Worm (Caenorhabditis elegans): ENCODE measurements around the gene F46H6.5.

F46H6.5 gene

DNA sequence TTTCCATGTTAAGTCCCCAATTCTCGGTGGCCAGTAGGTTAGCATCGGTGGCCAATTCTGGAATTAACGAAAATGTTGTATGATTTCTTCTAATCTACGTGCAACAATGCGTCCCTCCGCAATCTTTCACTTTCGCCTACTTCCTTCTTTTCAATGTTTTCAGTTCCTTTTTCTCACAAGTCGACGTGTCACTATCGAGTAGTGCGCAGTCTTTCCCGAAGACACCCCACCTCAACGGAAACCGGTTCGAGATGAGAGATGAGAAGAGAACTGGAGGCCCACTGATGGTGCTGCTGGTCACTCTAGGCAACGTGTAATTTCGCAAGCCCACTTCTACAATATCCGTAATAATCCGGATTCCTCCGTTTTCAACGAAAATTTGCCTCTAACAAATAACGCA lies 28.0 kb upstream of the F46H6.5 start (continued):
- peak; percentile 29 for TF ChIP-seq spr-3 (GFP tag; optimal IDR thresholded peaks at IDR 0.05)

DNA sequence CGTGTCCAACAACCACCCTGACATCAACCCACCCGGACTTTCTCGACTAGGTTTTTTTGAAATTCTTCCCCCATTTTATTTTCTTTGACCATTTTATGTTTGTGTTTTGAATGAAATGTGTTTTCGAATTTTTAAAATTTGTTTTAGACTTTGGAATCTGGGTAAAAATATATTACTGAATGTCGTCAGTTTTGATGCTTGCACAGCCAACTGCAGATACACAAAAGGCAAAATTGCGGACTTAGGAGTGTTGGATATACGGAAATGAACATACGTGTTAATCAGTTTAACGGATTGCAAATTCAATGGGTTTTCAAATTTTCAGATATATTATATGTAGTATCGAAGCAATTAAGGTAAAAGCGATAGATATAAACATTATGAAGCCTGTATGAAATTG lies 24.8 kb upstream of the F46H6.5 start:
- TF ChIP-seq T20F7.1 (GFP tag; optimal IDR thresholded peaks at IDR 0.05) (peak; percentile 12), mep-1 (tag; optimal IDR thresholded peaks at IDR 0.05) (peak; percentile 43), nhr-102 (tag; optimal IDR thresholded peaks at IDR 0.05) (no peak), ceh-44 (GFP tag; IDR thresholded peaks at IDR 0.05) (no peak), mes-2 (tag; optimal IDR thresholded peaks at IDR 0.05; ENCODE audit: poor library complexity, severe bottlenecking) (peak; percentile 46), daf-12 (tag; optimal IDR thresholded peaks at IDR 0.05) (no peak), hlh-30 (tag; optimal IDR thresholded peaks at IDR 0.05; ENCODE audit: insufficient read depth) (peak; percentile 23), lsy-2 (tag; optimal IDR thresholded peaks at IDR 0.05) (peak in 1 of 2 experiments; percentile 49), nhr-6 (tag; optimal IDR thresholded peaks at IDR 0.05) (peak; percentile 61)

DNA sequence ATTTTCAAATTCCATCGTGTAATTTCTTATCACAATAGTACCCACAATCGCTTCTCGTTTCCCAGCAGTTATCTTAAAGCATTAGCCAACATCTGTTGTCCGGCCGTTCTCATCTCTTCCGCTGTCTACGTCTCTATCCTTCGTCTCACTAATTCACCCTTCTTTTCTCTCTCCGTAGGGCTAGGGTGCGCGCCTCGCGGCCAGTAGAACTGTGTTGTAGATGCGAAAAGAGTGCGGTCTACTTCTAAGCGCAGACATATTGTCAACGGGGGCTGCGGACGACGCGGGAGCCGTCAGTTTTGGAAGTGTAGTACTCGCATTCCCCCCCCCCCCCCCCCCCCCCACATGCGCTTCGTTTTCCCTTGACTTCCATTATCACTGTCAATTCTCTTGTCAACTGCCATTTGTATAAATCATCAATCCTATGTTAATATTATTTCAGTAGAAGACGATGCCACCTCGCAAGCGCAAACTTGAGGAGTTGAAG lies 21.7 kb upstream of the F46H6.5 start, which contains the start of gene spr-3:
Gene spr-3 (plus strand): TSS at position 437 of the 487 bp plus-strand sequence.
- no peak for TF ChIP-seq ceh-28 (tag; optimal IDR thresholded peaks at IDR 0.05)
- no peak for TF ChIP-seq hif-1 (tag; optimal IDR thresholded peaks at IDR 0.05)
- no peak for TF ChIP-seq php-3 (GFP tag; IDR thresholded peaks at IDR 0.05)
- TF ChIP-seq dmd-6 (GFP tag; IDR thresholded peaks at IDR 0.05) = peak; percentile 9; the same call in 1 of the 2 replicates
- TF ChIP-seq daf-16 (GFP tag; optimal IDR thresholded peaks at IDR 0.05) = no peak
- peak; percentile 18 for TF ChIP-seq daf-16 (tag; optimal IDR thresholded peaks at IDR 0.05)
- 0 out of 2 replicates have a peak, but pooled peaks have one; percentile 19 for TF ChIP-seq hmg-1.1 (GFP tag; IDR thresholded peaks at IDR 0.05)
- TF ChIP-seq dve-1 (tag; optimal IDR thresholded peaks at IDR 0.05; ENCODE audit: insufficient read depth) = peak; percentile 41
- TF ChIP-seq zfp-2 (tag; optimal IDR thresholded peaks at IDR 0.05) = no peak
- TF ChIP-seq mxl-3 (GFP tag; optimal IDR thresholded peaks at IDR 0.05) = peak; percentile 27
- peak; percentile 30 for TF ChIP-seq mes-2 (tag; optimal IDR thresholded peaks at IDR 0.05; ENCODE audit: poor library complexity, severe bottlenecking)
- peak; percentile 62 for TF ChIP-seq set-16 (GFP tag; IDR thresholded peaks at IDR 0.05)
- TF ChIP-seq hlh-11 (tag; optimal IDR thresholded peaks at IDR 0.05) = peak; percentile 48
- peak; percentile 50; the same call in 1 of the 2 replicates for TF ChIP-seq pha-4 (GFP tag; IDR thresholded peaks at IDR 0.05)
- TF ChIP-seq pha-4 (tag; optimal IDR thresholded peaks at IDR 0.05) = no peak
- 0 out of 2 replicates have a peak, but pooled peaks have one; percentile 50 for TF ChIP-seq dmd-9 (GFP tag; IDR thresholded peaks at IDR 0.05)
- peak; percentile 6 for TF ChIP-seq mep-1 (tag; optimal IDR thresholded peaks at IDR 0.05)

DNA sequence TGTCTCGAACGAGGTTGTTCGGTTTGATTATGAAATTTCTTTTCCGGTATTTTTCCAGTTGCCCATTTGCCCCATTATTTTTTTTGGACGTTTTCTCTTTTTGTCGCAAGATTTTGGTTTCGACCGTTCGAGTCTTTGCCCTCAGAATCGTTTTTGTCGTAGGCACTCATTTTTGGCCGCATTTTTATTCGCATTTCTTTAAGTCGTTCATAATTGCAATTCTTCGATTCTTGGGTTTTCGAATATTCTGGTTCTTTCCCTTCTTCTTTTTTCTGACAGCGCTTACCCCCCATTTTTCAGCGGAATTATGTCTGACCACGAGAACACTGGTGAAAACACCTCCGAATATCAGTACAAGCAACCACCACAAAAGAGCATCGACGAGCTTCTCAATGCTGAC lies 16.2 kb upstream of the F46H6.5 start, which contains the start of gene rhi-1:
Gene rhi-1 (plus strand): TSS at position 301 of the 400 bp plus-strand sequence.
- peak in 1 of 2 experiments; percentile 13 for TF ChIP-seq lsy-2 (tag; optimal IDR thresholded peaks at IDR 0.05)
- TF ChIP-seq pha-4 (GFP tag; IDR thresholded peaks at IDR 0.05) = no peak
- no peak for TF ChIP-seq pha-4 (tag; optimal IDR thresholded peaks at IDR 0.05)

DNA sequence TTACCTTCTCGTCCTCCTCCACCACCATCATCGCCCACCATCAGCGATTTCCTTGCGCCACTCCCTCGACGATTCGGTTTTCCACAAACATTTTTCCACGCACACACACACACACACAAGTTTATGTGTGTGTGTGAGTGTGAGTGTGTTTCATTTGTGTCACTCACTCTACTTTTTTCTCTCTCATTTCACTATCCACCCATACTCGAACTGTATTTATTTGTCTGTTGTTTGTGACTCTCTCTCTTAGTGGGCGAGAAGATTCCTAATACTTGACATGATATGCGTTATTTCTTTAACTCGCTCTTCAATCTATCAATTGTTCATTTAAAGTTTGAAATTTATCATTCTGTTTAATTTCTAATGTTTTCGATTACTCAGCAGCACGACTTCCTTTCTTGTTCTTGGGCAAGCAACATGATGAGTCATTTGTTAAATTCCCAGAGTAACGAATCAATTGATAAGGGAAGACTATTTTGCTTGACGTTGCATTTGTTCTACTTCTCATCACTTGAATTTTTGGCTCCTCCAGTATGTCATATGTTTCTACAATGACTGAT lies 15.2 kb upstream of the F46H6.5 start:
- TF ChIP-seq nhr-77 (tag; optimal IDR thresholded peaks at IDR 0.05) (peak; percentile 29), dmd-9 (GFP tag; IDR thresholded peaks at IDR 0.05) (no peak), ceh-44 (GFP tag; IDR thresholded peaks at IDR 0.05) (no peak), zfp-3 (GFP tag; conservative IDR thresholded peaks at IDR 0.05) (no peak), mep-1 (tag; optimal IDR thresholded peaks at IDR 0.05) (peak; percentile 48), ztf-7 (tag; optimal IDR thresholded peaks at IDR 0.05) (no peak), lin-13 (GFP tag; optimal IDR thresholded peaks at IDR 0.05) (no peak), lin-29 (GFP tag; IDR thresholded peaks at IDR 0.05) (no peak), daf-16 (GFP tag; optimal IDR thresholded peaks at IDR 0.05) (no peak), daf-16 (tag; optimal IDR thresholded peaks at IDR 0.05) (peak; percentile 76), nhr-28 (tag; optimal IDR thresholded peaks at IDR 0.05) (peak; percentile 77), mxl-3 (GFP tag; optimal IDR thresholded peaks at IDR 0.05) (peak; percentile 20), T20F7.1 (GFP tag; optimal IDR thresholded peaks at IDR 0.05) (peak; percentile 13), hlh-30 (tag; optimal IDR thresholded peaks at IDR 0.05; ENCODE audit: insufficient read depth) (peak; percentile 22), lin-1 (GFP tag; IDR thresholded peaks at IDR 0.05) (no peak), set-16 (GFP tag; IDR thresholded peaks at IDR 0.05) (no peak), lim-7 (GFP tag; IDR thresholded peaks at IDR 0.05) (no peak), dpl-1 (GFP tag; optimal IDR thresholded peaks at IDR 0.05) (no peak), ZK546.5 (tag; optimal IDR thresholded peaks at IDR 0.05) (no peak), nhr-48 (tag; optimal IDR thresholded peaks at IDR 0.05) (peak; percentile 7), hlh-11 (tag; optimal IDR thresholded peaks at IDR 0.05) (peak; percentile 49), zfp-2 (tag; optimal IDR thresholded peaks at IDR 0.05) (no peak), lin-38 (GFP tag; IDR thresholded peaks at IDR 0.05) (no peak), aha-1 (tag) (peak; percentile 54), tra-1 (GFP tag; IDR thresholded peaks at IDR 0.05) (no peak), madf-9 (GFP tag; conservative IDR thresholded peaks at IDR 0.05) (no peak)

Measured in whole organism, L4 larva.